Worm (Caenorhabditis elegans): Measurements from ENCODE around the gene ttr-33.

- no peak for TF ChIP-seq tbx-2 (tag; optimal IDR thresholded peaks at IDR 0.05)
- TF ChIP-seq nfya-1 (tag; optimal IDR thresholded peaks at IDR 0.05) = no peak
- no peak for TF ChIP-seq ceh-34 (tag; optimal IDR thresholded peaks at IDR 0.05)
- TF ChIP-seq ceh-2 (tag; optimal IDR thresholded peaks at IDR 0.05) = no peak
- no peak for TF ChIP-seq unc-42 (tag; optimal IDR thresholded peaks at IDR 0.05)
- TF ChIP-seq dve-1 (tag; optimal IDR thresholded peaks at IDR 0.05) = no peak
- TF ChIP-seq pqm-1 (tag; optimal IDR thresholded peaks at IDR 0.05) = no peak
- no peak for TF ChIP-seq fkh-6 (tag; optimal IDR thresholded peaks at IDR 0.05)
These were observed 11.3 kb downstream of the ttr-33 start for ce11 chrV:7826362-7826761.

Data from whole organism, late embryonic.